Worm (Caenorhabditis elegans): ENCODE measurements around the gene srab-26.

DNA sequence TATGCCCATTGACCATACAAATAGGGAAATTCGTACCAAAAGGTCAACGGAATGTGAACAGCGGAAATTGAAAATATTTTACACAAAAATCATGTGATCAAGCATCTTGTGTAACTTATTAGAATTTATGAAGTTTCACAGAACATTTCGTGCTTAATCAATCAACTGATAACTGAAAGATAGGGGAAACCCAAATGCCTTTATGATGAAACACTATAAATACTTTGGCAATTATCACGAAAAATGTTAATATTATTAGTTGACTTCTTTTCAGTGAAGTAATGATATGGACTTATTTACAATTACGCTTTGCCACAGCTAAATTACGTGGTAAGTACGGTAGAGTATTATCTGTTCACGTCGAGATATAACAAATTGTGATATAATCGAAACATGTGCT, 22.3 kb downstream of the srab-26 start:
- TF ChIP-seq fkh-10 (GFP tag; optimal IDR thresholded peaks at IDR 0.05) (no peak), pha-4 (tag; optimal IDR thresholded peaks at IDR 0.05) (no peak)

Data from whole organism, late embryonic.